Fruit fly (Drosophila melanogaster) whole organism, embryonic: ENCODE results near the gene cysu.

ENCODE experiments used
- ATbp ChIP-seq: fragments of 200-800 bp; sonication (Bioruptor generic); optimal IDR thresholded peaks from 2 replicates; lab custom pipeline; 2017; ENCODE audit warnings: missing biosample characterization, mild to moderate bottlenecking, missing genetic modification characterization, missing genetic modification reagents
- C15 ChIP-seq: fragments of 200-800 bp; sonication (Bioruptor generic); IDR thresholded peaks from 3 replicates; pipeline ENCODE4 v1.3.6; 2022; ENCODE audit warnings: missing biosample characterization, missing genetic modification characterization
- CG11093 ChIP-seq: fragments of 200-800 bp; sonication (Bioruptor generic); IDR thresholded peaks from 3 replicates; pipeline ENCODE4 v1.3.6; 2022; ENCODE audit warnings: missing biosample characterization, missing genetic modification characterization
- CG14441 ChIP-seq: fragments of 200-800 bp; sonication (Bioruptor generic); IDR thresholded peaks from 2 replicates; pipeline ENCODE4 v1.3.6; 2022; ENCODE audit warnings: missing biosample characterization, missing genetic modification characterization
- CG1529 ChIP-seq: fragments of 200-800 bp; sonication (Bioruptor generic); optimal IDR thresholded peaks from 3 replicates; lab custom pipeline; 2018; ENCODE audit warnings: missing biosample characterization, missing genetic modification characterization
- CG15514 ChIP-seq: fragments of 200-800 bp; sonication (Bioruptor generic); optimal IDR thresholded peaks from 3 replicates; lab custom pipeline; 2017; ENCODE audit warnings: missing biosample characterization, missing genetic modification characterization, mild to moderate bottlenecking, moderate library complexity, missing genetic modification reagents
- CG17385 ChIP-seq: fragments of 200-800 bp; sonication (Bioruptor generic); optimal IDR thresholded peaks from 3 replicates; lab custom pipeline; 2018; ENCODE audit warnings: missing biosample characterization, mild to moderate bottlenecking, missing genetic modification characterization
- CG18619 ChIP-seq: fragments of 200-800 bp; sonication (Bioruptor generic); optimal IDR thresholded peaks from 3 replicates; lab custom pipeline; 2017; ENCODE audit warnings: missing biosample characterization, mild to moderate bottlenecking, missing genetic modification characterization
- CG2875 ChIP-seq: fragments of 200-800 bp; sonication (Bioruptor generic); optimal IDR thresholded peaks from 2 replicates; lab custom pipeline; 2017; ENCODE audit warnings: missing biosample characterization, mild to moderate bottlenecking, missing genetic modification characterization, missing genetic modification reagents
- CG30020 ChIP-seq: fragments of 200-800 bp; optimal IDR thresholded peaks from 2 replicates; lab custom pipeline; 2019; ENCODE audit warnings: missing biosample characterization, mild to moderate bottlenecking, missing genetic modification characterization, moderate library complexity
- CG31388 ChIP-seq: fragments of 200-800 bp; sonication (Bioruptor generic); optimal IDR thresholded peaks from 2 replicates; lab custom pipeline; 2016; ENCODE audit warnings: missing biosample characterization, missing genetic modification characterization
- CG32532 ChIP-seq: fragments of 200-800 bp; sonication (Bioruptor generic); IDR thresholded peaks from 2 replicates; pipeline ENCODE4 v1.3.6; 2022; ENCODE audit warnings: missing biosample characterization, missing genetic modification characterization
- CG3838 ChIP-seq: fragments of 200-800 bp; sonication (Bioruptor generic); optimal IDR thresholded peaks from 3 replicates; lab custom pipeline; 2016; ENCODE audit warnings: missing biosample characterization, missing genetic modification characterization
- CG3995 ChIP-seq: fragments of 200-800 bp; sonication (Bioruptor generic); optimal IDR thresholded peaks from 3 replicates; lab custom pipeline; 2016; ENCODE audit warnings: missing biosample characterization, missing genetic modification characterization
- CG43689 ChIP-seq: fragments of 200-800 bp; sonication (Bioruptor generic); IDR thresholded peaks from 2 replicates; pipeline ENCODE4 v1.3.6; 2022; ENCODE audit warnings: missing biosample characterization, missing genetic modification characterization
- CG4617 ChIP-seq: fragments of 200-800 bp; sonication (Bioruptor generic); optimal IDR thresholded peaks from 3 replicates; lab custom pipeline; 2016; ENCODE audit warnings: missing biosample characterization, missing genetic modification characterization, borderline replicate concordance
- CG5953 ChIP-seq: fragments of 200-800 bp; sonication (Bioruptor generic); IDR thresholded peaks from 2 replicates; pipeline ENCODE4 v1.3.6; 2022; ENCODE audit warnings: missing biosample characterization, missing genetic modification characterization
- CG6765 ChIP-seq: fragments of 200-800 bp; sonication (Bioruptor generic); optimal IDR thresholded peaks from 3 replicates; lab custom pipeline; 2017; ENCODE audit warnings: missing biosample characterization, mild to moderate bottlenecking, missing genetic modification characterization
- CG7556 ChIP-seq: fragments of 200-800 bp; sonication (Bioruptor generic); optimal IDR thresholded peaks from 2 replicates; lab custom pipeline; 2017; ENCODE audit warnings: missing biosample characterization, mild to moderate bottlenecking, missing genetic modification characterization
- CG7745 ChIP-seq: fragments of 200-800 bp; sonication (Bioruptor generic); optimal IDR thresholded peaks from 2 replicates; lab custom pipeline; 2018; ENCODE audit warnings: missing biosample characterization, mild to moderate bottlenecking, missing genetic modification characterization, moderate library complexity
- Dip3 ChIP-seq: fragments of 200-800 bp; sonication (Bioruptor generic); optimal IDR thresholded peaks from 3 replicates; lab custom pipeline; 2016; ENCODE audit warnings: missing biosample characterization, missing genetic modification characterization
- Dp ChIP-seq: fragments of 200-800 bp; sonication (Bioruptor generic); optimal IDR thresholded peaks from 2 replicates; lab custom pipeline; 2018; ENCODE audit warnings: missing biosample characterization, mild to moderate bottlenecking, missing genetic modification characterization, moderate library complexity
- E2f1 ChIP-seq: fragments of 200-800 bp; sonication (Bioruptor generic); IDR thresholded peaks from 2 replicates; pipeline ENCODE4 v1.3.6; 2022; ENCODE audit warnings: missing biosample characterization, missing genetic modification characterization
- HLH3B ChIP-seq: fragments of 200-800 bp; sonication (Bioruptor generic); IDR thresholded peaks from 2 replicates; pipeline ENCODE4 v1.3.6; 2022; ENCODE audit warnings: missing biosample characterization, missing genetic modification characterization
- HLH54F ChIP-seq: fragments of 200-800 bp; sonication (Bioruptor generic); optimal IDR thresholded peaks from 3 replicates; lab custom pipeline; 2016; ENCODE audit warnings: missing biosample characterization, missing genetic modification characterization
- Max ChIP-seq: fragments of 200-800 bp; sonication (Bioruptor generic); optimal IDR thresholded peaks from 2 replicates; lab custom pipeline; 2016; ENCODE audit warnings: missing biosample characterization, mild to moderate bottlenecking, missing genetic modification characterization
- Med ChIP-seq: fragments of 200-800 bp; sonication (Bioruptor generic); peaks from one replicate; lab custom pipeline; 2016; ENCODE audit warnings: missing biosample characterization, missing genetic modification characterization, mild to moderate bottlenecking, inconsistent platforms, moderate library complexity
- Opbp ChIP-seq: fragments of 200-800 bp; sonication (Bioruptor generic); IDR thresholded peaks from 3 replicates; pipeline ENCODE4 v1.3.6; 2022; ENCODE audit warnings: missing biosample characterization, missing genetic modification characterization; ENCODE audit not compliant: partially characterized antibody
- Ravus ChIP-seq: fragments of 200-800 bp; sonication (Bioruptor generic); IDR thresholded peaks from 2 replicates; pipeline ENCODE4 v1.3.6; 2022; ENCODE audit warnings: missing biosample characterization, missing genetic modification characterization
- Scr ChIP-seq: fragments of 200-800 bp; sonication (Bioruptor generic); IDR thresholded peaks from 2 replicates; pipeline ENCODE4 v1.3.6; 2022; ENCODE audit warnings: missing biosample characterization, missing genetic modification characterization; ENCODE audit not compliant: partially characterized antibody
- TFAM ChIP-seq: fragments of 200-800 bp; sonication (Bioruptor generic); optimal IDR thresholded peaks from 2 replicates; lab custom pipeline; 2017; ENCODE audit warnings: missing biosample characterization, missing genetic modification characterization, inconsistent platforms
- abd-A ChIP-seq: fragments of 200-800 bp; sonication (Bioruptor generic); optimal IDR thresholded peaks from 3 replicates; lab custom pipeline; 2019; ENCODE audit warnings: missing biosample characterization, mild to moderate bottlenecking, missing genetic modification characterization, moderate library complexity
- crol ChIP-seq: fragments of 200-800 bp; sonication (Bioruptor generic); IDR thresholded peaks from 2 replicates; pipeline ENCODE4 v1.3.6; 2022; ENCODE audit warnings: missing biosample characterization, missing genetic modification characterization
- grau ChIP-seq: fragments of 200-800 bp; optimal IDR thresholded peaks from 3 replicates; lab custom pipeline; 2019; ENCODE audit warnings: missing biosample characterization, mild to moderate bottlenecking, missing genetic modification characterization, moderate library complexity
- h ChIP-seq: fragments of >200 bp; optimal IDR thresholded peaks from 2 replicates; lab custom pipeline; 2017
- insv ChIP-seq, 2 experiments: fragments of 200-800 bp; sonication (Bioruptor generic); optimal IDR thresholded peaks; 3 replicates each; lab custom pipeline; 2016 to 2018; ENCODE audit warnings: missing biosample characterization in 2 of 2, missing genetic modification characterization in 2 of 2
- inv ChIP-seq: fragments of 200-800 bp; sonication (Bioruptor generic); IDR thresholded peaks from 2 replicates; pipeline ENCODE4 v1.3.6; 2022; ENCODE audit warnings: missing biosample characterization, missing genetic modification characterization; ENCODE audit not compliant: partially characterized antibody
- org-1 ChIP-seq: fragments of 200-800 bp; sonication (Bioruptor generic); optimal IDR thresholded peaks from 2 replicates; lab custom pipeline; 2017; ENCODE audit warnings: missing biosample characterization, missing genetic modification characterization
- pb ChIP-seq: fragments of 200-800 bp; sonication (Bioruptor generic); optimal IDR thresholded peaks from 3 replicates; lab custom pipeline; 2016; ENCODE audit warnings: missing biosample characterization, missing genetic modification characterization
- pfk ChIP-seq: fragments of 200-800 bp; sonication (Bioruptor generic); optimal IDR thresholded peaks from 2 replicates; lab custom pipeline; 2018; ENCODE audit warnings: missing biosample characterization, mild to moderate bottlenecking, missing genetic modification characterization, moderate library complexity
- prd ChIP-seq, 3 experiments: fragments of >200 bp in 2 of 3; fragments of 200-800 bp in 1 of 3; sonication (Bioruptor generic) in 1 of 3; optimal IDR thresholded peaks in 2 of 3; IDR thresholded peaks in 1 of 3; 2 replicates in 2 of 3; 3 replicates in 1 of 3; pipeline versions ENCODE4 v1.3.6 to Lab custom; 2017 to 2022; ENCODE audit warnings: missing biosample characterization in 1 of 3, missing genetic modification characterization in 1 of 3
- row ChIP-seq: fragments of 200-800 bp; sonication (Bioruptor generic); IDR thresholded peaks from 3 replicates; pipeline ENCODE4 v1.3.6; 2022; ENCODE audit warnings: missing biosample characterization, missing genetic modification characterization
- sim ChIP-seq: fragments of 200-800 bp; sonication (Bioruptor generic); IDR thresholded peaks from 2 replicates; pipeline ENCODE4 v1.3.6; 2022; ENCODE audit warnings: missing biosample characterization, missing genetic modification characterization
- stwl ChIP-seq: fragments of 200-800 bp; sonication (Bioruptor generic); optimal IDR thresholded peaks from 3 replicates; lab custom pipeline; 2018; ENCODE audit warnings: missing biosample characterization, mild to moderate bottlenecking, missing genetic modification characterization, moderate library complexity
- tll ChIP-seq, 2 experiments: fragments of 200-800 bp in 1 of 2; fragments of >200 bp in 1 of 2; sonication (Bioruptor generic) in 1 of 2; optimal IDR thresholded peaks; 2 replicates each; lab custom pipeline; 2017 to 2019; ENCODE audit warnings: missing biosample characterization in 2 of 2, missing genetic modification characterization in 2 of 2, mild to moderate bottlenecking in 1 of 2, moderate library complexity in 1 of 2
- tna ChIP-seq: fragments of 200-800 bp; sonication (Bioruptor generic); IDR thresholded peaks from 2 replicates; pipeline ENCODE4 v1.3.6; 2022; ENCODE audit warnings: missing biosample characterization, missing genetic modification characterization; ENCODE audit not compliant: partially characterized antibody
- trh ChIP-seq: fragments of 200-800 bp; sonication (Bioruptor generic); optimal IDR thresholded peaks from 2 replicates; lab custom pipeline; 2016; ENCODE audit warnings: missing biosample characterization, missing genetic modification characterization
- tup ChIP-seq: fragments of 200-800 bp; sonication (Bioruptor generic); optimal IDR thresholded peaks from 2 replicates; lab custom pipeline; 2016; ENCODE audit warnings: missing biosample characterization, mild to moderate bottlenecking, missing genetic modification characterization, moderate library complexity
- vfl ChIP-seq: fragments of 200-800 bp; sonication (Bioruptor generic); optimal IDR thresholded peaks from 2 replicates; lab custom pipeline; 2016; ENCODE audit warnings: missing biosample characterization, missing genetic modification characterization
- zen2 ChIP-seq: fragments of 200-800 bp; sonication (Bioruptor generic); IDR thresholded peaks from 3 replicates; pipeline ENCODE4 v1.3.6; 2022; ENCODE audit warnings: missing biosample characterization, missing genetic modification characterization; ENCODE audit not compliant: partially characterized antibody

The cysu gene

DNA sequence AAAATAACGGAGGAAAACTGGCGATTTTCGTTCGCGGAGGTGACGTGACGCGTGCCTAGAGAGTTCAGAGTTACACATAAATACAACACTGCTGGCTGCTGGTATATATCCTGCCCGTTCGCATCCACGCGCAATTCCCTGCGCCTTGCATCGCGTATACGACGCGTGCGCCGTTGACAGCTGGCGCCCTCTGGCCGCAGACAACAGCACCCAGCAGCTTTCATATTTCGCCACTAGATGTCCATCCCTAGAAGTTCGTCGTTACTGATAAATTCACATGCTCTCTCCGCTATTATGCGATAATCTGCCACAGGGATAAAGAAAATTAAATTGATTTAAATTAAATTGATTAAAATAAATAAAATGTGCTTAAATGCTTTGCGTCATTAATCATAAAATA, 23.1 kb upstream of the cysu start, which contains the start of gene Sur-8 (continued):
- TF ChIP-seq CG5953 (GFP tag; lab: Robert Waterston, UW) (peak; percentile 81), h (no peak), CG31388 (GFP tag; lab: Kevin White, UChicago) (no peak), pfk (no peak), Ravus (GFP tag; lab: Robert Waterston, UW) (no peak; the same call in 1 of the 2 replicates), CG3995 (GFP tag; lab: Kevin White, UChicago) (peak; percentile 35), pb (GFP tag; lab: Kevin White, UChicago) (peak; percentile 59), Scr (peak; percentile 21; the same call in 1 of the 2 replicates), CG30020 (tag; lab: Kevin White, UChicago) (no peak), tna (0 out of 2 replicates have a peak, but pooled peaks have one; percentile 20), ATbp (GFP tag; lab: Kevin White, UChicago) (peak; percentile 30), zen2 (0 out of 3 replicates have a peak, but pooled peaks have one; percentile 33), CG15514 (peak; percentile 75), CG7556 (no peak), E2f1 (GFP tag; lab: Robert Waterston, UW) (peak; percentile 68), HLH3B (peak; percentile 67), tup (no peak), CG1529 (no peak), TFAM (GFP tag; lab: Kevin White, UChicago) (no peak), tll (GFP tag; optimal IDR thresholded peaks at IDR 0.05; lab: Kevin White, UChicago) (no peak), prd (optimal IDR thresholded peaks at IDR 0.05; lab: Kevin White, UChicago) (no peak), prd (GFP tag; IDR thresholded peaks at IDR 0.05; lab: Robert Waterston, UW) (peak; percentile 75), vfl (GFP tag; lab: Kevin White, UChicago) (no peak), CG14441 (GFP tag; lab: Robert Waterston, UW) (peak; percentile 73), C15 (GFP tag; lab: Robert Waterston, UW) (no peak), abd-A (no peak), trh (GFP tag; lab: Kevin White, UChicago) (no peak), row (GFP tag; lab: Robert Waterston, UW) (0 out of 3 replicates have a peak, but pooled peaks have one; percentile 22), inv (GFP tag; lab: Robert Waterston, UW) (no peak), CG32532 (GFP tag; lab: Robert Waterston, UW) (peak; percentile 95), CG17385 (GFP tag; lab: Kevin White, UChicago) (peak; percentile 35), CG3838 (no peak), HLH54F (GFP tag; lab: Kevin White, UChicago) (peak; percentile 43), CG7745 (tag; lab: Kevin White, UChicago) (no peak), org-1 (GFP tag; lab: Kevin White, UChicago) (peak; percentile 24), CG4617 (GFP tag; lab: Kevin White, UChicago) (peak; percentile 32), insv (GFP tag; optimal IDR thresholded peaks at IDR 0.05; lab: Kevin White, UChicago) (no peak), Max (GFP tag; lab: Kevin White, UChicago) (no peak), CG2875 (GFP tag; lab: Kevin White, UChicago) (peak; percentile 53), CG18619 (GFP tag; lab: Kevin White, UChicago) (peak; percentile 55), Opbp (GFP tag; lab: Robert Waterston, UW) (peak; percentile 50; the same call in 2 of the 3 replicates), CG43689 (GFP tag; lab: Robert Waterston, UW) (peak; percentile 48), CG11093 (GFP tag; lab: Robert Waterston, UW) (peak; percentile 50; the same call in 1 of the 3 replicates), Med (GFP tag; lab: Kevin White, UChicago) (peak; percentile 99), grau (peak; percentile 63), stwl (tag; lab: Kevin White, UChicago) (peak; percentile 49), sim (0 out of 2 replicates have a peak, but pooled peaks have one; percentile 31), CG6765 (GFP tag; lab: Kevin White, UChicago) (peak; percentile 63), Dp (no peak), crol (GFP tag; lab: Robert Waterston, UW) (no peak), Dip3 (GFP tag; lab: Kevin White, UChicago) (peak; percentile 39)
